Worm (Caenorhabditis elegans) whole organism, L4/young adult: ENCODE data around the gene cdkr-3.

ENCODE experiments used
- W03F9.2 ChIP-seq: fragments of 150-350 bp; optimal IDR thresholded peaks from 2 replicates; lab custom pipeline; 2014; ENCODE audit warnings: missing biosample characterization, missing genetic modification characterization
- him-1 ChIP-seq: sonication (generic microtip); optimal IDR thresholded peaks from 2 replicates; lab custom pipeline; 2016; ENCODE audit warnings: missing genotype, missing genetic modification reagents, missing genetic modification characterization, missing compliant biosample characterization

- no peak for TF ChIP-seq W03F9.2 (tag; lab: Kevin White, UChicago)
- no peak for TF ChIP-seq him-1 (tag; lab: Kevin White, UChicago)
These were observed 9.4 kb downstream of the cdkr-3 start for ce11 chrV:20279309-20279708.
